Fruit fly (Drosophila melanogaster): ENCODE measurements around the gene CG42766.

DNA sequence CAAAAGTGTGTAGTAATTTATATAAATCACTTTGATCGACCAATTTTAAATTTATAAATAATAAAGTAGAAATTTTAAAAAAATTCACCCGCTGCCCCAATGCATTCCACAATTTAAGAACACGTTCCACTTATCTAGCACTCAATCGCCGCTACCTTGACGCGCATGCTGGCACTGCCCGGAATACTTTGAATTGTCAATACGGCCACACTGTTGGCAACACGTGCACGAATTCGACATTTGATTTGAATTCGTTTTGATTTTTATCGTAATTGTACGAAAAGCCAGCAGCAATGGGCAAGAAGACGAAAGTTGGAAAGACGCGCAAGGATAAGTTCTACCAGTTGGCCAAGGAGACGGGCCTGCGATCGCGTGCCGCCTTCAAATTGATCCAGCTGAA, 20.2 kb downstream of the CG42766 start, which contains the start of gene CG8939:
- TF ChIP-seq CG12605 (GFP tag; IDR thresholded peaks at IDR 0.05) (no peak), CG34367 (tag; optimal IDR thresholded peaks at IDR 0.05) (no peak), CG13204 (GFP tag; optimal IDR thresholded peaks at IDR 0.05) (no peak), CG8159 (tag; optimal IDR thresholded peaks at IDR 0.05) (no peak)

Data from whole organism, pupa.